Worm (Caenorhabditis elegans) whole organism, late embryonic: Measurements from ENCODE around the gene srsx-13.

Source experiments
- C08G9.2 ChIP-seq: sonication (generic microtip); optimal IDR thresholded peaks from 2 replicates; lab custom pipeline; 2016; ENCODE audit warnings: mild to moderate bottlenecking, missing genetic modification characterization, moderate library complexity, missing compliant biosample characterization
- C38D4.7 ChIP-seq: fragments of 200-800 bp; sonication (Bioruptor generic); optimal IDR thresholded peaks from 2 replicates; lab custom pipeline; 2018; ENCODE audit warnings: mild to moderate bottlenecking, missing genetic modification characterization, moderate library complexity, missing compliant biosample characterization
- T23F11.4 ChIP-seq: fragments of 200-800 bp; sonication (Bioruptor generic); optimal IDR thresholded peaks from 2 replicates; lab custom pipeline; 2018; ENCODE audit warnings: mild to moderate bottlenecking, missing genetic modification characterization, missing compliant biosample characterization
- ahr-1 ChIP-seq: sonication (generic microtip); optimal IDR thresholded peaks from 2 replicates; lab custom pipeline; 2016; ENCODE audit warnings: missing genetic modification characterization, missing compliant biosample characterization
- ama-1 ChIP-seq: fragments of 150-350 bp; optimal IDR thresholded peaks from 2 replicates; lab custom pipeline; 2014
- ceh-14 ChIP-seq: sonication (generic microtip); optimal IDR thresholded peaks from 2 replicates; lab custom pipeline; 2016; ENCODE audit warnings: missing genotype, missing genetic modification characterization, missing compliant biosample characterization
- ceh-18 ChIP-seq: sonication (generic microtip); optimal IDR thresholded peaks from 2 replicates; lab custom pipeline; 2016; ENCODE audit warnings: missing genetic modification characterization, missing compliant biosample characterization
- ceh-19 ChIP-seq: fragments of 200-800 bp; sonication (Bioruptor generic); optimal IDR thresholded peaks from 2 replicates; lab custom pipeline; 2018; ENCODE audit warnings: mild to moderate bottlenecking, missing genetic modification characterization, missing compliant biosample characterization
- ceh-2 ChIP-seq: sonication (generic microtip); optimal IDR thresholded peaks from 2 replicates; lab custom pipeline; 2016; ENCODE audit warnings: missing genotype, missing genetic modification characterization, missing compliant biosample characterization
- ceh-30 ChIP-seq: fragments of 150-350 bp; optimal IDR thresholded peaks from 2 replicates; lab custom pipeline; 2014; ENCODE audit warnings: missing biosample characterization, missing genetic modification characterization
- ceh-31 ChIP-seq: sonication (generic microtip); optimal IDR thresholded peaks from 2 replicates; lab custom pipeline; 2016; ENCODE audit warnings: missing genetic modification characterization, missing compliant biosample characterization
- ceh-45 ChIP-seq: fragments of 200-800 bp; sonication (Bioruptor generic); IDR thresholded peaks from 2 replicates; pipeline ENCODE4 v1.3.6; 2022; ENCODE audit warnings: missing genetic modification reagents, missing genetic modification characterization, missing compliant biosample characterization
- ceh-48 ChIP-seq: sonication (generic microtip); optimal IDR thresholded peaks from 2 replicates; lab custom pipeline; 2016; ENCODE audit warnings: missing genetic modification characterization, inconsistent platforms, missing compliant biosample characterization
- che-1 ChIP-seq: sonication (generic microtip); optimal IDR thresholded peaks from 2 replicates; lab custom pipeline; 2016; ENCODE audit warnings: mild to moderate bottlenecking, missing genetic modification characterization, missing compliant biosample characterization
- dmd-4 ChIP-seq: sonication (generic microtip); optimal IDR thresholded peaks from 2 replicates; lab custom pipeline; 2016; ENCODE audit warnings: borderline replicate concordance, missing genetic modification characterization, missing compliant biosample characterization
- dve-1 ChIP-seq: sonication (generic microtip); optimal IDR thresholded peaks from 2 replicates; lab custom pipeline; 2017; ENCODE audit warnings: antibody characterized with exemption, mild to moderate bottlenecking, missing genetic modification characterization, missing compliant biosample characterization
- elt-4 ChIP-seq: sonication (generic microtip); optimal IDR thresholded peaks from 2 replicates; lab custom pipeline; 2016; ENCODE audit warnings: missing genetic modification characterization, missing compliant biosample characterization
- fax-1 ChIP-seq: sonication (generic microtip); optimal IDR thresholded peaks from 2 replicates; lab custom pipeline; 2016; ENCODE audit warnings: missing genotype, missing genetic modification characterization, missing compliant biosample characterization
- fkh-6 ChIP-seq: sonication (generic microtip); optimal IDR thresholded peaks from 2 replicates; lab custom pipeline; 2016; ENCODE audit warnings: missing genetic modification characterization, missing compliant biosample characterization
- gmeb-2 ChIP-seq: sonication (generic microtip); optimal IDR thresholded peaks from 2 replicates; lab custom pipeline; 2016; ENCODE audit warnings: missing genetic modification characterization, inconsistent platforms, missing compliant biosample characterization
- hlh-13 ChIP-seq: fragments of 200-800 bp; sonication (Bioruptor generic); optimal IDR thresholded peaks from 2 replicates; lab custom pipeline; 2018; ENCODE audit warnings: mild to moderate bottlenecking, missing genetic modification characterization, missing compliant biosample characterization
- hlh-6 ChIP-seq: sonication (generic microtip); optimal IDR thresholded peaks from 2 replicates; lab custom pipeline; 2016; ENCODE audit warnings: missing genotype, missing genetic modification characterization, missing compliant biosample characterization
- hlh-8 ChIP-seq: sonication (generic microtip); optimal IDR thresholded peaks from 2 replicates; lab custom pipeline; 2016; ENCODE audit warnings: missing genotype, missing genetic modification characterization, missing compliant biosample characterization
- lin-11 ChIP-seq: fragments of 200-800 bp; sonication (Bioruptor generic); optimal IDR thresholded peaks from 2 replicates; lab custom pipeline; 2018; ENCODE audit warnings: mild to moderate bottlenecking, missing genetic modification characterization, missing compliant biosample characterization
- madf-2 ChIP-seq: sonication (generic microtip); optimal IDR thresholded peaks from 2 replicates; lab custom pipeline; 2017; ENCODE audit warnings: missing genetic modification characterization, missing compliant biosample characterization
- nhr-232 ChIP-seq: sonication (generic microtip); optimal IDR thresholded peaks from 2 replicates; lab custom pipeline; 2016; ENCODE audit warnings: missing genetic modification characterization, missing compliant biosample characterization
- npax-4 ChIP-seq: sonication (generic microtip); optimal IDR thresholded peaks from 2 replicates; lab custom pipeline; 2016; ENCODE audit warnings: missing genetic modification characterization, missing compliant biosample characterization
- odd-2 ChIP-seq: sonication (generic microtip); optimal IDR thresholded peaks from 2 replicates; lab custom pipeline; 2017; ENCODE audit warnings: antibody characterized with exemption, mild to moderate bottlenecking, missing genetic modification characterization, missing compliant biosample characterization
- pag-3 ChIP-seq: sonication (generic microtip); optimal IDR thresholded peaks from 2 replicates; lab custom pipeline; 2016; ENCODE audit warnings: missing compliant biosample characterization, missing genetic modification characterization, borderline replicate concordance
- pat-9 ChIP-seq: fragments of 200-800 bp; sonication (Bioruptor generic); optimal IDR thresholded peaks from 2 replicates; lab custom pipeline; 2018; ENCODE audit warnings: mild to moderate bottlenecking, missing genetic modification characterization, moderate library complexity, missing compliant biosample characterization
- pax-1 ChIP-seq: fragments of 150-350 bp; optimal IDR thresholded peaks from 2 replicates; lab custom pipeline; 2014; ENCODE audit warnings: missing biosample characterization, missing genetic modification characterization
- pha-2 ChIP-seq: sonication (generic microtip); optimal IDR thresholded peaks from 2 replicates; lab custom pipeline; 2017; ENCODE audit warnings: mild to moderate bottlenecking, missing genetic modification characterization, missing compliant biosample characterization
- pha-4 ChIP-seq: fragments of 150-350 bp; optimal IDR thresholded peaks from 2 replicates; lab custom pipeline; 2018; ENCODE audit warnings: missing biosample characterization, missing genetic modification reagents, missing genetic modification characterization
- ref-2 ChIP-seq: sonication (generic microtip); optimal IDR thresholded peaks from 2 replicates; lab custom pipeline; 2016; ENCODE audit warnings: missing genetic modification characterization, missing compliant biosample characterization
- sdc-2 ChIP-seq: sonication (generic microtip); optimal IDR thresholded peaks from 2 replicates; lab custom pipeline; 2016; ENCODE audit warnings: missing genotype, missing genetic modification characterization, missing compliant biosample characterization
- sox-2 ChIP-seq: fragments of 200-800 bp; sonication (Bioruptor generic); IDR thresholded peaks from 2 replicates; pipeline ENCODE4 v1.3.6; 2022; ENCODE audit warnings: missing genetic modification reagents, missing genetic modification characterization, missing compliant biosample characterization
- syd-9 ChIP-seq: sonication (generic microtip); optimal IDR thresholded peaks from 2 replicates; lab custom pipeline; 2016; ENCODE audit warnings: mild to moderate bottlenecking, missing genetic modification characterization, moderate library complexity, missing compliant biosample characterization
- tbx-2 ChIP-seq: sonication (generic microtip); optimal IDR thresholded peaks from 2 replicates; lab custom pipeline; 2016; ENCODE audit warnings: missing genetic modification characterization, missing compliant biosample characterization
- ttx-3 ChIP-seq: sonication (generic microtip); optimal IDR thresholded peaks from 2 replicates; lab custom pipeline; 2016; ENCODE audit warnings: missing genetic modification reagents, missing genetic modification characterization, missing compliant biosample characterization
- unc-3 ChIP-seq, 2 experiments: fragments of 200-800 bp in 1 of 2; sonication (Bioruptor generic) in 1 of 2; sonication (generic microtip) in 1 of 2; conservative IDR thresholded peaks in 1 of 2; optimal IDR thresholded peaks in 1 of 2; 2 replicates each; pipeline versions ENCODE4 v1.3.6 to Lab custom; 2016 to 2022; ENCODE audit warnings: missing compliant biosample characterization in 2 of 2, missing genetic modification characterization in 2 of 2, missing genetic modification reagents in 1 of 2
- unc-42 ChIP-seq: sonication (generic microtip); optimal IDR thresholded peaks from 2 replicates; lab custom pipeline; 2016; ENCODE audit warnings: missing genotype, missing genetic modification characterization, missing compliant biosample characterization
- unc-55 ChIP-seq: sonication (generic microtip); optimal IDR thresholded peaks from 2 replicates; lab custom pipeline; 2017; ENCODE audit warnings: missing biosample characterization, missing genetic modification reagents, missing genetic modification characterization
- unc-86 ChIP-seq: sonication (generic microtip); optimal IDR thresholded peaks from 2 replicates; lab custom pipeline; 2016; ENCODE audit warnings: missing genetic modification characterization, missing compliant biosample characterization
- zip-5 ChIP-seq: sonication (generic microtip); optimal IDR thresholded peaks from 2 replicates; lab custom pipeline; 2016; ENCODE audit warnings: missing genetic modification characterization, missing compliant biosample characterization
- ztf-16 ChIP-seq: sonication (generic microtip); optimal IDR thresholded peaks from 2 replicates; lab custom pipeline; 2017; ENCODE audit warnings: missing genetic modification characterization, missing compliant biosample characterization

Gene srsx-13

DNA sequence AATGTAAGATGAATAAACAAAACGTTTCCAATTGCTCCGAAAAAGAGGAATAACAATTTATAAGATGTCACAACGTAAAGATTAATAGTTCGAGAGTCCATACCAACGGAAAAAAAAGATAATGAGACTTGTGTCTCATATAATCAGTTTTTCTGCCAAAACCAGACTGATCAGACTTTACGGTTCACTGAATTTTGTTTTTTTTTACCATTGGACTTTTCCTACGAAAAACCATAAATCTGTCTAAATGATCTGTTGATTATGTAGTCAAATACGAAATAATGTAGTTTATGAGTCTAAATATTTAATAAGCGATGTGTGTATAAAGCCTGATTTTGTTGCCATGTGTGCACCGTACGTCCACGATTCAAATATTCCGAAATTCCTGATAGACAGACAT is 3.9 kb downstream of the srsx-13 start, which contains the start of gene srsx-11:
TSS of gene srsx-11 (minus strand) at position 101 of the 400 bp plus-strand sequence.
- TF ChIP-seq syd-9 (tag; lab: Kevin White, UChicago) = no peak
- no peak for TF ChIP-seq odd-2 (tag; lab: Kevin White, UChicago)
- TF ChIP-seq ttx-3 = no peak
- no peak for TF ChIP-seq unc-55 (GFP tag; lab: Kevin White, UChicago)
- TF ChIP-seq elt-4 (tag; lab: Kevin White, UChicago) = no peak
- TF ChIP-seq zip-5 = no peak
- no peak for TF ChIP-seq che-1 (tag; lab: Kevin White, UChicago)
- no peak for TF ChIP-seq pax-1 (tag; lab: Kevin White, UChicago)
- TF ChIP-seq hlh-8 (tag; lab: Kevin White, UChicago) = no peak
- no peak for TF ChIP-seq C08G9.2 (tag; lab: Kevin White, UChicago)
- TF ChIP-seq hlh-6 (tag; lab: Kevin White, UChicago) = no peak
- TF ChIP-seq ztf-16 (tag; lab: Kevin White, UChicago) = no peak
- TF ChIP-seq T23F11.4 (GFP tag; lab: Kevin White, UChicago) = no peak
- no peak for TF ChIP-seq gmeb-2 (tag; lab: Kevin White, UChicago)
- no peak for TF ChIP-seq ceh-30
- TF ChIP-seq fkh-6 = no peak
- no peak for TF ChIP-seq pat-9 (tag; lab: Kevin White, UChicago)
- TF ChIP-seq tbx-2 = no peak
- no peak for TF ChIP-seq unc-42 (tag; lab: Kevin White, UChicago)

DNA sequence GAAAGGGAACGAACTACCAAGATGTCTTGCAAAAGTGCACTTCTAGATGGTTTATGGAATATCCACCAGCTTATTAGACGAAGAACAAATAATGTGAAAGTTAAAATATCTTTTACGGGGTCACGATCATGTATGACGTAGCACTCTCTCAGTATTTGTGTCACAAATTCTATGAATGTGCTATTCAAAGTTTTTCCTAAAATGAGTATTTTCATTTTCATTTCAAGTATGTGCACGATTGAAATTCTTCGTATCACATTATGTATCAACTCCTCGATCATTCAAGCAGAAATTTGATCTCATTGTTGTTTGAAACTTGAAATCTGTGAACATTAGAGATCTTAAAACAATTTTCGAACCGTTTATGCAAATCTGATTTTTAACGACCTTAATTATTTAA is 5.5 kb downstream of the srsx-13 start:
- TF ChIP-seq tbx-2 = no peak
- no peak for TF ChIP-seq npax-4 (tag; lab: Kevin White, UChicago)
- no peak for TF ChIP-seq pat-9 (tag; lab: Kevin White, UChicago)
- TF ChIP-seq nhr-232 (tag; lab: Kevin White, UChicago) = no peak
- no peak for TF ChIP-seq sox-2 (GFP tag; lab: Robert Waterston, UW)
- no peak for TF ChIP-seq ama-1
- TF ChIP-seq dve-1 = no peak
- TF ChIP-seq unc-86 (tag; lab: Kevin White, UChicago) = no peak
- TF ChIP-seq ceh-18 (tag; lab: Kevin White, UChicago) = no peak
- no peak for TF ChIP-seq ref-2 (tag; lab: Kevin White, UChicago)
- TF ChIP-seq ceh-2 = no peak
- no peak for TF ChIP-seq lin-11
- TF ChIP-seq C08G9.2 (tag; lab: Kevin White, UChicago) = no peak
- no peak for TF ChIP-seq pha-2 (tag; lab: Kevin White, UChicago)
- TF ChIP-seq ceh-48 (tag; lab: Kevin White, UChicago) = no peak
- TF ChIP-seq dmd-4 (tag; lab: Kevin White, UChicago) = no peak
- no peak for TF ChIP-seq ceh-19 (GFP tag; lab: Kevin White, UChicago)
- TF ChIP-seq unc-3 (GFP tag; conservative IDR thresholded peaks at IDR 0.05; lab: Robert Waterston, UW) = no peak
- no peak for TF ChIP-seq unc-3 (tag; optimal IDR thresholded peaks at IDR 0.05; lab: Kevin White, UChicago)
- no peak for TF ChIP-seq unc-42 (tag; lab: Kevin White, UChicago)
- TF ChIP-seq ceh-14 (tag; lab: Kevin White, UChicago) = no peak

DNA sequence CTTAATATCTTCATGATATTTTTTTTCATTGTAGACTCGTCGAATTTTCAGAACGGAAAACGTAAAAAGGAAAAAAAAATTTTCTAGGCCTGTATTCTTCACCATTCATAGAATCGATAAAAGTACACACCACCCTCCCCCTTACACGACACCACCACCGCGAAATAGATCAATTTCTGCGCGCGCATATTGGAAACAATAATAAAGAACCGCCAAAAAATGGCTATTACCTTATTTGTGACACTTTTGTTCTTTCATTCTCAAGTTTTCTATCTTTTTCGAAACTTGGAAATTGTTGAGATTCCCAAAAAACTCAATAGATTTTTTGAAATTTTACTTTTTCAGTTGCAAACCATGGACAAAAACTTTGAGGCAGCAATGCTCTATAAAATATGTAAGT is 7.9 kb downstream of the srsx-13 start, which contains the start of gene F26G5.1:
TSS of gene F26G5.1 (plus strand) at position 339 of the 400 bp plus-strand sequence.
- TF ChIP-seq odd-2 (tag; lab: Kevin White, UChicago) (no peak), ceh-45 (GFP tag; lab: Robert Waterston, UW) (no peak), madf-2 (no peak), gmeb-2 (tag; lab: Kevin White, UChicago) (no peak), ahr-1 (tag; lab: Kevin White, UChicago) (no peak), C38D4.7 (GFP tag; lab: Kevin White, UChicago) (no peak), ceh-31 (tag; lab: Kevin White, UChicago) (no peak), fkh-6 (no peak), ref-2 (tag; lab: Kevin White, UChicago) (no peak), sdc-2 (tag; lab: Kevin White, UChicago) (no peak), pag-3 (tag; lab: Kevin White, UChicago) (no peak), C08G9.2 (tag; lab: Kevin White, UChicago) (no peak), che-1 (tag; lab: Kevin White, UChicago) (no peak), pha-4 (tag; lab: Kevin White, UChicago) (no peak), fax-1 (tag; lab: Kevin White, UChicago) (no peak), lin-11 (no peak), unc-86 (tag; lab: Kevin White, UChicago) (no peak), dve-1 (no peak), hlh-13 (GFP tag; lab: Kevin White, UChicago) (no peak), ceh-14 (tag; lab: Kevin White, UChicago) (no peak)
